Fruit fly (Drosophila melanogaster) whole organism, embryonic: ENCODE data around the gene fkh.

ENCODE experiments used
- B-H2 ChIP-seq: fragments of 200-800 bp; sonication (Bioruptor generic); optimal IDR thresholded peaks from 2 replicates; lab custom pipeline; 2018; ENCODE audit warnings: missing biosample characterization, mild to moderate bottlenecking, missing genetic modification characterization
- Blimp-1 ChIP-seq: fragments of 200-800 bp; sonication (Bioruptor generic); optimal IDR thresholded peaks from 3 replicates; lab custom pipeline; 2018; ENCODE audit warnings: missing biosample characterization, missing genetic modification characterization, mild to moderate bottlenecking, moderate library complexity, missing genetic modification reagents
- BtbVII ChIP-seq: fragments of 200-800 bp; sonication (Bioruptor generic); optimal IDR thresholded peaks from 3 replicates; lab custom pipeline; 2017; ENCODE audit warnings: missing biosample characterization, mild to moderate bottlenecking, missing genetic modification characterization
- CG10209 ChIP-seq: fragments of 200-800 bp; sonication (Bioruptor generic); optimal IDR thresholded peaks from 3 replicates; lab custom pipeline; 2017; ENCODE audit warnings: missing biosample characterization, mild to moderate bottlenecking, missing genetic modification characterization, missing genetic modification reagents
- CG10654 ChIP-seq: fragments of 200-800 bp; sonication (Bioruptor generic); optimal IDR thresholded peaks from 2 replicates; lab custom pipeline; 2016; ENCODE audit warnings: missing biosample characterization, missing genetic modification characterization
- CG12104 ChIP-seq: fragments of 200-800 bp; sonication (Bioruptor generic); optimal IDR thresholded peaks from 3 replicates; lab custom pipeline; 2016; ENCODE audit warnings: missing biosample characterization, missing genetic modification characterization
- CG13296 ChIP-seq: fragments of 200-800 bp; sonication (Bioruptor generic); optimal IDR thresholded peaks from 3 replicates; lab custom pipeline; 2018; ENCODE audit warnings: missing biosample characterization, mild to moderate bottlenecking, missing genetic modification characterization
- CG13775 ChIP-seq: fragments of 200-800 bp; sonication (Bioruptor generic); optimal IDR thresholded peaks from 3 replicates; lab custom pipeline; 2017; ENCODE audit warnings: missing biosample characterization, mild to moderate bottlenecking, missing genetic modification characterization
- CG14965 ChIP-seq: fragments of 200-800 bp; sonication (Bioruptor generic); optimal IDR thresholded peaks from 2 replicates; lab custom pipeline; 2016; ENCODE audit warnings: missing biosample characterization, missing genetic modification characterization, borderline replicate concordance
- CG1529 ChIP-seq: fragments of 200-800 bp; sonication (Bioruptor generic); optimal IDR thresholded peaks from 3 replicates; lab custom pipeline; 2018; ENCODE audit warnings: missing biosample characterization, missing genetic modification characterization
- CG18476 ChIP-seq: fragments of 200-800 bp; sonication (Bioruptor generic); optimal IDR thresholded peaks from 2 replicates; lab custom pipeline; 2016; ENCODE audit warnings: missing biosample characterization, mild to moderate bottlenecking, missing genetic modification characterization
- CG2678 ChIP-seq: fragments of 200-800 bp; sonication (Bioruptor generic); optimal IDR thresholded peaks from 3 replicates; lab custom pipeline; 2019; ENCODE audit warnings: missing biosample characterization, mild to moderate bottlenecking, missing genetic modification characterization, moderate library complexity
- CG31224 ChIP-seq: fragments of 200-800 bp; sonication (Bioruptor generic); IDR thresholded peaks from 2 replicates; pipeline ENCODE4 v1.3.6; 2022; ENCODE audit warnings: missing biosample characterization, missing genetic modification characterization
- CG3163 ChIP-seq: fragments of 200-800 bp; sonication (Bioruptor generic); optimal IDR thresholded peaks from 3 replicates; lab custom pipeline; 2016; ENCODE audit warnings: missing biosample characterization, missing genetic modification characterization
- CG4328 ChIP-seq: fragments of 200-800 bp; sonication (Bioruptor generic); optimal IDR thresholded peaks from 3 replicates; lab custom pipeline; 2017; ENCODE audit warnings: missing biosample characterization, missing genetic modification reagents, missing genetic modification characterization
- CG6654 ChIP-seq: fragments of 200-800 bp; sonication (Bioruptor generic); optimal IDR thresholded peaks from 2 replicates; lab custom pipeline; 2017; ENCODE audit warnings: missing biosample characterization, mild to moderate bottlenecking, missing genetic modification characterization
- CG6791 ChIP-seq: fragments of 200-800 bp; sonication (Bioruptor generic); IDR thresholded peaks from 3 replicates; pipeline ENCODE4 v1.3.6; 2022; ENCODE audit warnings: missing biosample characterization, missing genetic modification characterization; ENCODE audit not compliant: partially characterized antibody
- CG7987 ChIP-seq: fragments of 200-800 bp; sonication (Bioruptor generic); optimal IDR thresholded peaks from 2 replicates; lab custom pipeline; 2018; ENCODE audit warnings: missing biosample characterization, mild to moderate bottlenecking, missing genetic modification characterization, moderate library complexity
- CG8089 ChIP-seq: fragments of 200-800 bp; sonication (Bioruptor generic); optimal IDR thresholded peaks from 3 replicates; lab custom pipeline; 2016; ENCODE audit warnings: missing biosample characterization, missing genetic modification characterization
- CG9215 ChIP-seq: fragments of 200-800 bp; sonication (Bioruptor generic); IDR thresholded peaks from 2 replicates; pipeline ENCODE4 v1.3.6; 2022; ENCODE audit warnings: missing biosample characterization, missing genetic modification characterization
- CrebB ChIP-seq: fragments of 200-800 bp; sonication (Bioruptor generic); optimal IDR thresholded peaks from 3 replicates; lab custom pipeline; 2018; ENCODE audit warnings: missing biosample characterization, mild to moderate bottlenecking, missing genetic modification characterization
- Deaf1 ChIP-seq: fragments of 200-800 bp; optimal IDR thresholded peaks from 3 replicates; lab custom pipeline; 2019; ENCODE audit warnings: missing biosample characterization, mild to moderate bottlenecking, missing genetic modification characterization, moderate library complexity
- Dll ChIP-seq: fragments of 200-800 bp; sonication (Bioruptor generic); IDR thresholded peaks from 4 replicates; pipeline ENCODE4 v1.3.6; 2022; ENCODE audit warnings: missing biosample characterization, missing genetic modification characterization; ENCODE audit not compliant: partially characterized antibody
- E2f2 ChIP-seq: fragments of 200-800 bp; sonication (Bioruptor generic); IDR thresholded peaks from 2 replicates; pipeline ENCODE4 v1.3.6; 2022; ENCODE audit warnings: missing biosample characterization, missing genetic modification characterization
- Fer1 ChIP-seq: fragments of 200-800 bp; sonication (Bioruptor generic); optimal IDR thresholded peaks from 2 replicates; lab custom pipeline; 2017; ENCODE audit warnings: missing biosample characterization, mild to moderate bottlenecking, missing genetic modification characterization
- GATAe ChIP-seq: fragments of 200-800 bp; sonication (Bioruptor generic); conservative IDR thresholded peaks from 2 replicates; pipeline ENCODE4 v1.3.6; 2022; ENCODE audit warnings: missing biosample characterization, missing genetic modification characterization
- HLH54F ChIP-seq: fragments of 200-800 bp; sonication (Bioruptor generic); optimal IDR thresholded peaks from 3 replicates; lab custom pipeline; 2016; ENCODE audit warnings: missing biosample characterization, missing genetic modification characterization
- Hr39 ChIP-seq: fragments of >200 bp; optimal IDR thresholded peaks from 2 replicates; lab custom pipeline; 2017
- Mad ChIP-seq: fragments of 200-800 bp; sonication (Bioruptor generic); optimal IDR thresholded peaks from 2 replicates; lab custom pipeline; 2016; ENCODE audit warnings: missing biosample characterization, missing genetic modification characterization
- Poxn ChIP-seq: fragments of 200-800 bp; sonication (Bioruptor generic); IDR thresholded peaks from 2 replicates; pipeline ENCODE4 v1.3.6; 2022; ENCODE audit warnings: missing biosample characterization, missing genetic modification characterization
- Scr ChIP-seq: fragments of 200-800 bp; sonication (Bioruptor generic); IDR thresholded peaks from 2 replicates; pipeline ENCODE4 v1.3.6; 2022; ENCODE audit warnings: missing biosample characterization, missing genetic modification characterization; ENCODE audit not compliant: partially characterized antibody
- Side ChIP-seq: fragments of 200-800 bp; sonication (Bioruptor generic); optimal IDR thresholded peaks from 2 replicates; lab custom pipeline; 2016; ENCODE audit warnings: missing biosample characterization, missing genetic modification characterization
- Sox100B ChIP-seq: fragments of 200-800 bp; sonication (Bioruptor generic); optimal IDR thresholded peaks from 3 replicates; lab custom pipeline; 2018; ENCODE audit warnings: missing biosample characterization, mild to moderate bottlenecking, missing genetic modification characterization
- aop ChIP-seq: fragments of 200-800 bp; sonication (Bioruptor generic); IDR thresholded peaks from 2 replicates; pipeline ENCODE4 v1.3.6; 2022; ENCODE audit warnings: missing biosample characterization, missing genetic modification characterization
- ash1 ChIP-seq: fragments of 200-800 bp; sonication (Bioruptor generic); optimal IDR thresholded peaks from 2 replicates; lab custom pipeline; 2018; ENCODE audit warnings: missing biosample characterization, mild to moderate bottlenecking, missing genetic modification characterization
- chinmo ChIP-seq: fragments of 200-800 bp; sonication (Bioruptor generic); IDR thresholded peaks from 4 replicates; pipeline ENCODE4 v1.3.6; 2022; ENCODE audit warnings: missing biosample characterization, missing genetic modification characterization; ENCODE audit not compliant: partially characterized antibody
- dan ChIP-seq: fragments of 200-800 bp; sonication (Bioruptor generic); IDR thresholded peaks from 2 replicates; pipeline ENCODE4 v1.3.6; 2022; ENCODE audit warnings: missing biosample characterization, missing genetic modification characterization
- ems ChIP-seq: fragments of 200-800 bp; sonication (Bioruptor generic); optimal IDR thresholded peaks from 3 replicates; lab custom pipeline; 2016; ENCODE audit warnings: missing biosample characterization, missing genetic modification characterization
- en ChIP-seq: fragments of 200-800 bp; sonication (Bioruptor generic); optimal IDR thresholded peaks from 2 replicates; lab custom pipeline; 2016; ENCODE audit warnings: missing biosample characterization, missing genetic modification characterization
- fd96Cb ChIP-seq: fragments of 200-800 bp; sonication (Bioruptor generic); optimal IDR thresholded peaks from 2 replicates; lab custom pipeline; 2018; ENCODE audit warnings: missing biosample characterization, mild to moderate bottlenecking, missing genetic modification characterization, moderate library complexity
- her ChIP-seq: fragments of 200-800 bp; sonication (Bioruptor generic); optimal IDR thresholded peaks from 2 replicates; lab custom pipeline; 2016; ENCODE audit warnings: missing biosample characterization, missing genetic modification characterization
- hth ChIP-seq: fragments of >200 bp; optimal IDR thresholded peaks from 2 replicates; lab custom pipeline; 2017; ENCODE audit warnings: inconsistent platforms
- jing ChIP-seq: fragments of 200-800 bp; sonication (Bioruptor generic); optimal IDR thresholded peaks from 2 replicates; lab custom pipeline; 2018; ENCODE audit warnings: missing biosample characterization, mild to moderate bottlenecking, missing genetic modification characterization
- kah ChIP-seq: fragments of 200-800 bp; sonication (Bioruptor generic); optimal IDR thresholded peaks from 2 replicates; lab custom pipeline; 2018; ENCODE audit warnings: missing biosample characterization, mild to moderate bottlenecking, missing genetic modification characterization
- lilli ChIP-seq: fragments of 200-800 bp; sonication (Bioruptor generic); optimal IDR thresholded peaks from 3 replicates; lab custom pipeline; 2016; ENCODE audit warnings: missing biosample characterization, missing genetic modification characterization
- nerfin-1 ChIP-seq: fragments of 200-800 bp; sonication (Bioruptor generic); optimal IDR thresholded peaks from 3 replicates; lab custom pipeline; 2019; ENCODE audit warnings: missing biosample characterization, mild to moderate bottlenecking, missing genetic modification characterization, moderate library complexity
- pnt ChIP-seq: fragments of 200-800 bp; sonication (Bioruptor generic); optimal IDR thresholded peaks from 3 replicates; lab custom pipeline; 2016; ENCODE audit warnings: missing biosample characterization, missing genetic modification characterization
- sens-2 ChIP-seq: fragments of 200-800 bp; sonication (Bioruptor generic); IDR thresholded peaks from 2 replicates; pipeline ENCODE4 v1.3.6; 2022; ENCODE audit warnings: missing biosample characterization, missing genetic modification characterization
- shn ChIP-seq: fragments of 200-800 bp; sonication (Bioruptor generic); optimal IDR thresholded peaks from 3 replicates; lab custom pipeline; 2016; ENCODE audit warnings: missing biosample characterization, missing genetic modification characterization
- twi ChIP-seq: fragments of 200-800 bp; optimal IDR thresholded peaks from 2 replicates; lab custom pipeline; 2019; ENCODE audit warnings: missing biosample characterization, mild to moderate bottlenecking, missing genetic modification characterization, moderate library complexity
- unc-4 ChIP-seq: fragments of 200-800 bp; sonication (Bioruptor generic); IDR thresholded peaks from 2 replicates; pipeline ENCODE4 v1.3.6; 2022; ENCODE audit warnings: missing biosample characterization, missing genetic modification characterization; ENCODE audit not compliant: partially characterized antibody
- zfh1 ChIP-seq: fragments of 200-800 bp; sonication (Bioruptor generic); IDR thresholded peaks from 3 replicates; pipeline ENCODE4 v1.3.6; 2022; ENCODE audit warnings: missing biosample characterization, missing genetic modification characterization

The fkh gene

dm6 chr3R:28586943-28587342 lies 1.9 kb upstream of the fkh start (continued):
- TF ChIP-seq Side (no peak), sens-2 (GFP tag; lab: Robert Waterston, UW) (no peak), jing (GFP tag; lab: Kevin White, UChicago) (no peak), CG8089 (no peak), kah (GFP tag; lab: Kevin White, UChicago) (no peak), HLH54F (GFP tag; lab: Kevin White, UChicago) (no peak), CG1529 (GFP tag; lab: Kevin White, UChicago) (peak; percentile 32), BtbVII (no peak), dan (GFP tag; lab: Robert Waterston, UW) (no peak), en (GFP tag; lab: Kevin White, UChicago) (no peak), pnt (GFP tag; lab: Kevin White, UChicago) (no peak), CG13296 (GFP tag; lab: Kevin White, UChicago) (peak; percentile 26), CG10654 (GFP tag; lab: Kevin White, UChicago) (peak; percentile 4), CG31224 (GFP tag; lab: Robert Waterston, UW) (no peak), CG12104 (GFP tag; lab: Kevin White, UChicago) (no peak), CG3163 (GFP tag; lab: Kevin White, UChicago) (no peak), Scr (no peak), CG2678 (tag; lab: Kevin White, UChicago) (peak; percentile 65), nerfin-1 (peak; percentile 11), CG13775 (GFP tag; lab: Kevin White, UChicago) (no peak), lilli (GFP tag; lab: Kevin White, UChicago) (peak; percentile 2), CG6791 (GFP tag; lab: Robert Waterston, UW) (no peak), Poxn (GFP tag; lab: Robert Waterston, UW) (no peak), Sox100B (GFP tag; lab: Kevin White, UChicago) (peak; percentile 49), CG18476 (GFP tag; lab: Kevin White, UChicago) (no peak), ems (GFP tag; lab: Kevin White, UChicago) (no peak), E2f2 (peak; percentile 10; the same call in 1 of the 2 replicates), Dll (no peak), her (GFP tag; lab: Kevin White, UChicago) (no peak), hth (lab: Kevin White, UChicago) (no peak), Blimp-1 (GFP tag; lab: Kevin White, UChicago) (peak; percentile 16), GATAe (GFP tag; lab: Robert Waterston, UW) (no peak), unc-4 (GFP tag; lab: Robert Waterston, UW) (no peak), Mad (GFP tag; lab: Kevin White, UChicago) (no peak), shn (GFP tag; lab: Kevin White, UChicago) (no peak), aop (GFP tag; lab: Robert Waterston, UW) (no peak), CG6654 (GFP tag; lab: Kevin White, UChicago) (no peak), twi (tag; lab: Kevin White, UChicago) (peak; percentile 42), Deaf1 (tag; lab: Kevin White, UChicago) (no peak), chinmo (GFP tag; lab: Robert Waterston, UW) (no peak), Hr39 (lab: Kevin White, UChicago) (no peak), Fer1 (GFP tag; lab: Kevin White, UChicago) (peak; percentile 14), B-H2 (no peak), ash1 (no peak), CG4328 (GFP tag; lab: Kevin White, UChicago) (peak; percentile 1), CG9215 (no peak), CG14965 (no peak), CrebB (peak; percentile 11), fd96Cb (tag; lab: Kevin White, UChicago) (no peak), CG10209 (GFP tag; lab: Kevin White, UChicago) (peak; percentile 50), CG7987 (no peak), zfh1 (GFP tag; lab: Robert Waterston, UW) (0 out of 3 replicates have a peak, but pooled peaks have one; percentile 27)
